Worm (Caenorhabditis elegans): Measurements from ENCODE around the gene cdh-8.

cdh-8 gene

DNA sequence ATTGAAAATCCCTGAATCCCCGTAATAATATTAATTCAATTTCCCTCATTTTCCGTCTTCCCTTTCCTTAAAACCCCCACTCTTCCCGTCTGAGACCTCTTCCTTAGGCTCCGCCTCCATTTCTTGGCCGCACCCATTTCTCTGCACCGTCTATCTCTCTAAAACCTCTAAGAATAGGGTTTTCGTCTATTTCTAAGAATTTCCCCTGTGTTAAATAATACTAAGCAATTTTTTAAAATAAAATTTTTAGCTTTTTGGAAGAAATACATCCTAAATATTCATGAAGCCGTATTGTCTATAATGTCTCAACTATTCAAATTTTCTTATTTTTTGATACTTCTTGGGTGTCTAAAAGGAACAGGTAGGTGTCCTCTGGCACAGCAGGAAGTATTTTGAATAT lies at the start of gene cdh-8:
Gene cdh-8 (plus strand): TSS at position 301 of the 400 bp plus-strand sequence.
- TF ChIP-seq hlh-12 (tag; optimal IDR thresholded peaks at IDR 0.05) = no peak
- no peak for TF ChIP-seq pha-4 (tag; optimal IDR thresholded peaks at IDR 0.05)
- TF ChIP-seq madf-10 (tag; optimal IDR thresholded peaks at IDR 0.05) = no peak
- TF ChIP-seq lin-35 (GFP tag; optimal IDR thresholded peaks at IDR 0.05) = no peak
- TF ChIP-seq lag-1 (GFP tag; IDR thresholded peaks at IDR 0.05) = no peak
- TF ChIP-seq ceh-58 (GFP tag; IDR thresholded peaks at IDR 0.05) = no peak
- TF ChIP-seq K11D2.4 (GFP tag; IDR thresholded peaks at IDR 0.05) = no peak
- no peak for TF ChIP-seq ceh-27 (GFP tag; optimal IDR thresholded peaks at IDR 0.05)
- TF ChIP-seq egl-18 (GFP tag; IDR thresholded peaks at IDR 0.05) = no peak
- no peak for TF ChIP-seq C06A6.2 (GFP tag; conservative IDR thresholded peaks at IDR 0.05)
- no peak for TF ChIP-seq tlf-1 (GFP tag; optimal IDR thresholded peaks at IDR 0.05)
- TF ChIP-seq chd-7 (tag; optimal IDR thresholded peaks at IDR 0.05) = no peak
- no peak for TF ChIP-seq F22D6.2 (tag; optimal IDR thresholded peaks at IDR 0.05)
- TF ChIP-seq snpc-1.1 (tag; optimal IDR thresholded peaks at IDR 0.05; ENCODE audit: insufficient read depth) = no peak
- no peak for TF ChIP-seq sea-2 (GFP tag; IDR thresholded peaks at IDR 0.05)
- no peak for TF ChIP-seq ama-1 (optimal IDR thresholded peaks at IDR 0.05)
- no peak for TF ChIP-seq ama-1 (GFP tag; optimal IDR thresholded peaks at IDR 0.05)
- TF ChIP-seq ztf-22 (GFP tag; optimal IDR thresholded peaks at IDR 0.05) = no peak

- no peak for TF ChIP-seq attf-5 (GFP tag; optimal IDR thresholded peaks at IDR 0.05)
- TF ChIP-seq Y79H2A.3 (GFP tag; conservative IDR thresholded peaks at IDR 0.05) = no peak
- TF ChIP-seq ama-1 (optimal IDR thresholded peaks at IDR 0.05) = no peak
- no peak for TF ChIP-seq ama-1 (GFP tag; optimal IDR thresholded peaks at IDR 0.05)
- no peak for TF ChIP-seq xnd-1 (tag; optimal IDR thresholded peaks at IDR 0.05)
- TF ChIP-seq lir-1 (GFP tag; conservative IDR thresholded peaks at IDR 0.05) = no peak
- no peak for TF ChIP-seq mes-4 (tag; optimal IDR thresholded peaks at IDR 0.05)
- no peak for TF ChIP-seq madf-3 (GFP tag; IDR thresholded peaks at IDR 0.05)
- no peak for TF ChIP-seq snpc-3.4 (tag; optimal IDR thresholded peaks at IDR 0.05)
- no peak for TF ChIP-seq nhr-179 (tag; optimal IDR thresholded peaks at IDR 0.05)
- no peak for TF ChIP-seq dpl-1 (GFP tag; optimal IDR thresholded peaks at IDR 0.05)
- no peak for TF ChIP-seq hlh-12 (tag; optimal IDR thresholded peaks at IDR 0.05)
- TF ChIP-seq dpff-1 (tag; optimal IDR thresholded peaks at IDR 0.05) = no peak
- TF ChIP-seq unc-62 (GFP tag; optimal IDR thresholded peaks at IDR 0.05) = no peak
- TF ChIP-seq akir-1 (GFP tag; optimal IDR thresholded peaks at IDR 0.05) = no peak
- TF ChIP-seq B0019.2 (GFP tag; conservative IDR thresholded peaks at IDR 0.05) = no peak
- TF ChIP-seq F52B5.7 (tag; optimal IDR thresholded peaks at IDR 0.05) = no peak
These were observed 49.2 kb upstream of the cdh-8 start for ce11 chrIV:290387-290786.

DNA sequence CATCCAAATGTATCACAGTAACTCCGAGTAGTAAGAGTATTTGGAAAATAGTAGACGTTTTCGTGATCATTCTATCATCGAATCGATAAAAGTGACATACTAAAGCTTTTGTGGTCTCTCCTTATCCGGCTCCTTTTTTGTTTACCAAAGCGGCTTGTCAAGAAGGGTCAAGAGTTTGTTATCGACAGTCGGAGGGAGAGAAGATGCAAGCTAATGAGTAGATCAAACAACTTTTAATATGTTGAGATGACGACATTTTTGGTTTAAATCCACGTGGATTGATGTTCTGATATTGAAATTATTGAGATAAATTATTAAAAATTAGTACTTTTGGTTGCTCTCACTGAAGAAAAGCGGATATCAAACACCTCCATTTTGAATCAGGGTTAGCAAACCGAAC lies 48.3 kb upstream of the cdh-8 start, which contains the start of gene T21D12.7:
Gene T21D12.7 (minus strand): TSS at position 101 of the 400 bp plus-strand sequence.
- TF ChIP-seq madf-8 (GFP tag; conservative IDR thresholded peaks at IDR 0.05) (no peak), lin-35 (GFP tag; optimal IDR thresholded peaks at IDR 0.05) (peak in 1 of 3 experiments; percentile 36)

ce11 chrIV:291851-292367 lies 47.7 kb upstream of the cdh-8 start:
- TF ChIP-seq athp-1 (tag; optimal IDR thresholded peaks at IDR 0.05) = no peak
- TF ChIP-seq zim-3 (tag; optimal IDR thresholded peaks at IDR 0.05) = no peak
- no peak for TF ChIP-seq nhr-179 (tag; optimal IDR thresholded peaks at IDR 0.05)
- TF ChIP-seq F39B2.1 (GFP tag; IDR thresholded peaks at IDR 0.05) = no peak
- no peak for TF ChIP-seq hlh-12 (tag; optimal IDR thresholded peaks at IDR 0.05)
- TF ChIP-seq F57C9.4 (tag; optimal IDR thresholded peaks at IDR 0.05) = no peak
- peak; percentile 45 for TF ChIP-seq madf-10 (tag; optimal IDR thresholded peaks at IDR 0.05)
- 0 out of 2 replicates have a peak, but pooled peaks have one; percentile 17 for TF ChIP-seq cebp-1 (GFP tag; IDR thresholded peaks at IDR 0.05)
- peak; percentile 47 for TF ChIP-seq cebp-1 (tag; optimal IDR thresholded peaks at IDR 0.05)
- TF ChIP-seq egrh-3 (GFP tag; IDR thresholded peaks at IDR 0.05) = no peak
- TF ChIP-seq egl-18 (GFP tag; IDR thresholded peaks at IDR 0.05) = no peak
- TF ChIP-seq sdz-38 (tag; optimal IDR thresholded peaks at IDR 0.05) = no peak
- TF ChIP-seq dox-1 (GFP tag; IDR thresholded peaks at IDR 0.05) = no peak
- no peak for TF ChIP-seq nhr-120 (GFP tag; IDR thresholded peaks at IDR 0.05)
- TF ChIP-seq T07F8.4 (tag; optimal IDR thresholded peaks at IDR 0.05) = no peak
- TF ChIP-seq unc-62 (GFP tag; optimal IDR thresholded peaks at IDR 0.05) = peak; percentile 20
- no peak for TF ChIP-seq ceh-58 (GFP tag; IDR thresholded peaks at IDR 0.05)
- no peak for TF ChIP-seq die-1 (tag; optimal IDR thresholded peaks at IDR 0.05)
- no peak for TF ChIP-seq snpc-3.4 (tag; optimal IDR thresholded peaks at IDR 0.05)

Measured in whole organism, young adult.